Worm (Caenorhabditis elegans) whole organism, late embryonic: ENCODE results near the gene C38C3.4.

Source experiments
- ama-1 ChIP-seq: fragments of 150-350 bp; optimal IDR thresholded peaks from 2 replicates; lab custom pipeline; 2014
- ceh-18 ChIP-seq: sonication (generic microtip); optimal IDR thresholded peaks from 2 replicates; lab custom pipeline; 2016; ENCODE audit warnings: missing genetic modification characterization, missing compliant biosample characterization
- ceh-34 ChIP-seq: sonication (generic microtip); optimal IDR thresholded peaks from 2 replicates; lab custom pipeline; 2016; ENCODE audit warnings: mild to moderate bottlenecking, missing genetic modification characterization, missing compliant biosample characterization
- ceh-9 ChIP-seq: sonication (generic microtip); optimal IDR thresholded peaks from 2 replicates; lab custom pipeline; 2016; ENCODE audit warnings: mild to moderate bottlenecking, missing genetic modification characterization, inconsistent platforms, missing compliant biosample characterization
- hlh-15 ChIP-seq: sonication (generic microtip); optimal IDR thresholded peaks from 2 replicates; lab custom pipeline; 2016; ENCODE audit warnings: missing genetic modification characterization, missing compliant biosample characterization
- odd-2 ChIP-seq: sonication (generic microtip); optimal IDR thresholded peaks from 2 replicates; lab custom pipeline; 2017; ENCODE audit warnings: antibody characterized with exemption, mild to moderate bottlenecking, missing genetic modification characterization, missing compliant biosample characterization
- pag-3 ChIP-seq: sonication (generic microtip); optimal IDR thresholded peaks from 2 replicates; lab custom pipeline; 2016; ENCODE audit warnings: missing compliant biosample characterization, missing genetic modification characterization, borderline replicate concordance
- pat-9 ChIP-seq: fragments of 200-800 bp; sonication (Bioruptor generic); optimal IDR thresholded peaks from 2 replicates; lab custom pipeline; 2018; ENCODE audit warnings: mild to moderate bottlenecking, missing genetic modification characterization, moderate library complexity, missing compliant biosample characterization
- pha-4 ChIP-seq: fragments of 150-350 bp; optimal IDR thresholded peaks from 2 replicates; lab custom pipeline; 2018; ENCODE audit warnings: missing biosample characterization, missing genetic modification reagents, missing genetic modification characterization
- pqm-1 ChIP-seq: sonication (generic microtip); optimal IDR thresholded peaks from 2 replicates; lab custom pipeline; 2016; ENCODE audit warnings: missing genetic modification characterization, missing compliant biosample characterization
- ztf-16 ChIP-seq: sonication (generic microtip); optimal IDR thresholded peaks from 2 replicates; lab custom pipeline; 2017; ENCODE audit warnings: missing genetic modification characterization, missing compliant biosample characterization

ce11 chrV:1434398-1434797 is 47.4 kb upstream of the C38C3.4 start:
- no peak for TF ChIP-seq pha-4 (tag; lab: Kevin White, UChicago)
- no peak for TF ChIP-seq pat-9
- TF ChIP-seq ceh-9, result no peak
- no peak for TF ChIP-seq ceh-18 (tag; lab: Kevin White, UChicago)
- TF ChIP-seq ama-1 (lab: Kevin White, UChicago), result no peak
- no peak for TF ChIP-seq ztf-16
- TF ChIP-seq ceh-34 (tag; lab: Kevin White, UChicago), result no peak
- no peak for TF ChIP-seq odd-2 (tag; lab: Kevin White, UChicago)
- no peak for TF ChIP-seq hlh-15 (tag; lab: Kevin White, UChicago)
- no peak for TF ChIP-seq pqm-1 (tag; lab: Kevin White, UChicago)
- no peak for TF ChIP-seq pag-3 (tag; lab: Kevin White, UChicago)
